Fruit fly (Drosophila melanogaster): ENCODE measurements around the gene CG7653.

Gene CG7653

dm6 chr2L:15880056-15880455 lies at the start of gene CG7653:
Gene CG7653, minus strand, starts transcription at chr2L:15880156.
- no peak for TF ChIP-seq usp (GFP tag; optimal IDR thresholded peaks at IDR 0.05)
- TF ChIP-seq foxo (GFP tag; optimal IDR thresholded peaks at IDR 0.05) = no peak
- no peak for TF ChIP-seq Dfd (GFP tag; optimal IDR thresholded peaks at IDR 0.05)
- no peak for TF ChIP-seq jim (GFP tag; optimal IDR thresholded peaks at IDR 0.05)
- no peak for TF ChIP-seq Hnf4 (GFP tag; optimal IDR thresholded peaks at IDR 0.05)
- no peak for TF ChIP-seq woc (GFP tag; optimal IDR thresholded peaks at IDR 0.05)
- TF ChIP-seq dmrt93B (GFP tag; optimal IDR thresholded peaks at IDR 0.05) = no peak
- no peak for TF ChIP-seq Rel (GFP tag; optimal IDR thresholded peaks at IDR 0.05)
- no peak for TF ChIP-seq Rel (tag; optimal IDR thresholded peaks at IDR 0.05)

- TF ChIP-seq OdsH (GFP tag; optimal IDR thresholded peaks at IDR 0.05) (peak; percentile 2), pan (optimal IDR thresholded peaks at IDR 0.05) (peak; percentile 47), Abd-B (GFP tag; optimal IDR thresholded peaks at IDR 0.05) (no peak), Dfd (GFP tag; optimal IDR thresholded peaks at IDR 0.05) (peak; percentile 44), CG9705 (GFP tag; optimal IDR thresholded peaks at IDR 0.05) (no peak), h (GFP tag; optimal IDR thresholded peaks at IDR 0.05) (no peak), Dif (GFP tag; optimal IDR thresholded peaks at IDR 0.05; ENCODE audit: partially characterized antibody) (no peak), Myc (optimal IDR thresholded peaks at IDR 0.05) (no peak)
Measured at dm6 chr2L:15923095-15923494, 43.1 kb upstream of the CG7653 start, which contains the start of gene CG4793. Gene CG4793, plus strand, starts transcription at chr2L:15923395.

DNA sequence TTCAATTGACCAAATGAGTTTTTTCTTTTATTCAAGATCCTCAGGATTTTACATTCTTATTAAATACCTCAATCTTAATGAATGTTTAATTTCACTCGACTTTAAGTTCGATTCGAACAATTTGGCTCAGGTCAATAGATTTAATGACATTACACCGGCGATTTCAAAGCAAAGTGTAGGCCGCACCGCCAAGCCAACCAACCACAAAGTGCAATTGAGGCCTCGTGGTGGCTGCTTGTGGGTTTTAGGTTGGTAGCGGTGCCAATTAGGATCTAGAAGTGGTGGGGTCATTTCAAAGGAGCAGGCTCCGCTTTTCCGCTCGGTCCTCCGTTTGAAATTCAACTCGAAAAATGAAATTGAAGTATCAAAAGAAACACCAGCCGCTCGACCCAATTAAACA lies 36.6 kb upstream of the CG7653 start, which contains the start of gene CG13244:
Gene CG13244 (plus strand): TSS at position 301 of the 400 bp plus-strand sequence.
- TF ChIP-seq dmrt93B (GFP tag; optimal IDR thresholded peaks at IDR 0.05) = no peak
- no peak for TF ChIP-seq usp (GFP tag; optimal IDR thresholded peaks at IDR 0.05)
- TF ChIP-seq fru (GFP tag; optimal IDR thresholded peaks at IDR 0.05) = no peak
- TF ChIP-seq CG9705 (GFP tag; optimal IDR thresholded peaks at IDR 0.05) = no peak
- no peak for TF ChIP-seq GATAd (GFP tag; optimal IDR thresholded peaks at IDR 0.05)
- no peak for TF ChIP-seq Dif (GFP tag; optimal IDR thresholded peaks at IDR 0.05; ENCODE audit: partially characterized antibody)
- no peak for TF ChIP-seq dsf (GFP tag; optimal IDR thresholded peaks at IDR 0.05; ENCODE audit: borderline replicate concordance)
- no peak for TF ChIP-seq Dfd (GFP tag; optimal IDR thresholded peaks at IDR 0.05)
- no peak for TF ChIP-seq CG32264 (GFP tag; optimal IDR thresholded peaks at IDR 0.05)
- no peak for TF ChIP-seq woc (GFP tag; optimal IDR thresholded peaks at IDR 0.05)
- no peak for TF ChIP-seq Rel (GFP tag; optimal IDR thresholded peaks at IDR 0.05)
- TF ChIP-seq Rel (tag; optimal IDR thresholded peaks at IDR 0.05) = no peak
- no peak for TF ChIP-seq Hr83 (GFP tag; optimal IDR thresholded peaks at IDR 0.05; ENCODE audit: poor library complexity, severe bottlenecking)
- TF ChIP-seq Hnf4 (GFP tag; optimal IDR thresholded peaks at IDR 0.05) = no peak
- TF ChIP-seq OdsH (GFP tag; optimal IDR thresholded peaks at IDR 0.05) = no peak
- TF ChIP-seq pan (optimal IDR thresholded peaks at IDR 0.05) = no peak
- no peak for TF ChIP-seq jim (GFP tag; optimal IDR thresholded peaks at IDR 0.05)

DNA sequence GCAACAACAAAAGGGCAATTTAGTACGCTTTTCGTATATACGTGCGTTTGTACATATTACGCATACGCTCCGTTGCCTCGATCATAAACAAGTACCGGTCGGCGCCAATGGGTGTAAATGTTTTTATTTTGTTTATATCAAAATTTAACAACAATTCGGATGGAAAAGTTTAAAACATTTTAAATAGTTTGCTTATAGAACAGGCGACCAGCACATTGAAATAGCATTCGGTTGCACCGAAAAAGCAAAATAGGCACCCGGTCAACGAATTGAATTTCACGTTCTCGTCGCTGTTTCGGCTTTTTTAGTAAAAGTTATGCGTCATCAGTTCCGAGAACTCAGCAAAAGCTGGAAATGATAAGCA lies 33.7 kb upstream of the CG7653 start:
- TF ChIP-seq Rel (GFP tag; optimal IDR thresholded peaks at IDR 0.05) (peak; percentile 73), Rel (tag; optimal IDR thresholded peaks at IDR 0.05) (no peak), Jra (GFP tag; optimal IDR thresholded peaks at IDR 0.05) (peak; percentile 77), br (GFP tag; optimal IDR thresholded peaks at IDR 0.05) (peak; percentile 52), CG9705 (GFP tag; optimal IDR thresholded peaks at IDR 0.05) (no peak), Mio (GFP tag; optimal IDR thresholded peaks at IDR 0.05) (no peak), h (GFP tag; optimal IDR thresholded peaks at IDR 0.05) (peak; percentile 9), sv (GFP tag; optimal IDR thresholded peaks at IDR 0.05) (no peak), CrebA (GFP tag; optimal IDR thresholded peaks at IDR 0.05; ENCODE audit: borderline replicate concordance) (peak; percentile 58)

DNA sequence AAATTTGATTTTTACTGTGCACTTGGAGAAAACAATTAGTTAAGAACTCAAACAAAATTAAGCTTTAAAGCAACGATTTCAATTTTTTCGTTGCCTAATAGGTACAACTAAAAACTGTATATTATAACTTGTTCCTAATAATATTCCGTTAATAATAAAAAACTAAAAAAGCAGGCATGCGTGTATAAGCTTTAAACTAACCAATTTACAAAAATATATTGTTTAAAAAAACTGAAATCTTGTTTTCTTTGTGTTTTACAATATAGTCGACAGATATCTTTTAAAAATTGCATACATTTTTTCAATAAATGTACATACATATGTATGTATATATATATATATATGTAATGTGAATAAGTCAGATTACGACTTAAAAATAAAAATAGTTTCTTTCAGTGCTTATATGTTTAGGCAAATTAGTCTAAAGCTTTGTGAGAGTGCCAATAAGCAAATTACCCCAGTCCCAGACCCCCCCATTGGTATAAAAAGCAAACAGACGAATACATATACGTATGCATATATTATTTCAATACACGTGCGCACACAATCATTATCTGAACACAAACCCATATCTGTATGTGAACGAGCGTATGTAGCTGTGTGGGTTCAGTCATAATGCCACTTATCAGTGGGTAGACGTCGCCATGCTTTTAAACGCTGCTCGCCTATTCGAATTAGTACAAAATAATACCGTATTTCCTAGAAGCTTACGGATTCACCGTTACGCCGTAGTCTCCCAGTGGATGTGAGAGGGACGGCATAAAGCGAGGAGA lies 33.1 kb upstream of the CG7653 start:
- peak; percentile 56 for TF ChIP-seq tai (GFP tag; optimal IDR thresholded peaks at IDR 0.05)
- TF ChIP-seq Hr83 (GFP tag; optimal IDR thresholded peaks at IDR 0.05; ENCODE audit: poor library complexity, severe bottlenecking) = peak; percentile 87
- TF ChIP-seq foxo (GFP tag; optimal IDR thresholded peaks at IDR 0.05) = peak in 1 of 2 experiments; percentile 40
- peak; percentile 65 for TF ChIP-seq HLH106 (tag; optimal IDR thresholded peaks at IDR 0.05)
- TF ChIP-seq psq (GFP tag; optimal IDR thresholded peaks at IDR 0.05) = peak; percentile 56
- no peak for TF ChIP-seq brk (GFP tag; optimal IDR thresholded peaks at IDR 0.05)
- TF ChIP-seq Rel (GFP tag; optimal IDR thresholded peaks at IDR 0.05) = no peak
- peak; percentile 80 for TF ChIP-seq Rel (tag; optimal IDR thresholded peaks at IDR 0.05)
- no peak for TF ChIP-seq N (GFP tag; optimal IDR thresholded peaks at IDR 0.05)
- peak; percentile 51 for TF ChIP-seq Hnf4 (GFP tag; optimal IDR thresholded peaks at IDR 0.05)
- peak; percentile 35 to 46 for TF ChIP-seq dl (GFP tag; optimal IDR thresholded peaks at IDR 0.05; ENCODE audit: insufficient read depth in 1 of 2, partially characterized antibody in 2 of 2)
- TF ChIP-seq Jra (GFP tag; optimal IDR thresholded peaks at IDR 0.05) = no peak
- TF ChIP-seq CG9705 (GFP tag; optimal IDR thresholded peaks at IDR 0.05) = peak; percentile 1
- TF ChIP-seq CrebA (GFP tag; optimal IDR thresholded peaks at IDR 0.05; ENCODE audit: borderline replicate concordance) = no peak
- peak; percentile 1 for TF ChIP-seq rgr (GFP tag; optimal IDR thresholded peaks at IDR 0.05)
- TF ChIP-seq h (GFP tag; optimal IDR thresholded peaks at IDR 0.05) = peak; percentile 72
- TF ChIP-seq dmrt93B (GFP tag; optimal IDR thresholded peaks at IDR 0.05) = peak; percentile 47
- peak; percentile 15 for TF ChIP-seq Dif (GFP tag; optimal IDR thresholded peaks at IDR 0.05; ENCODE audit: partially characterized antibody)
- peak; percentile 65 for TF ChIP-seq Sp1 (GFP tag; optimal IDR thresholded peaks at IDR 0.05)
- no peak for TF ChIP-seq Dfd (GFP tag; optimal IDR thresholded peaks at IDR 0.05)

Data from whole organism, wandering third instar larva.